Fruit fly (Drosophila melanogaster) whole organism, prepupa: ENCODE measurements around the gene Ir7g.

Experiments used
- CG10669 ChIP-seq: fragments of 200-800 bp; sonication (Bioruptor generic); optimal IDR thresholded peaks from 3 replicates; lab custom pipeline; 2018; ENCODE audit warnings: missing biosample characterization, mild to moderate bottlenecking, missing genetic modification characterization, moderate library complexity
- CG11762 ChIP-seq: fragments of 200-800 bp; sonication (Bioruptor generic); optimal IDR thresholded peaks from 3 replicates; lab custom pipeline; 2016; ENCODE audit warnings: missing biosample characterization, missing genetic modification characterization; ENCODE audit not compliant: insufficient read depth
- CG15336 ChIP-seq: fragments of 200-800 bp; sonication (Bioruptor generic); IDR thresholded peaks from 2 replicates; pipeline ENCODE4 v1.3.6; 2022; ENCODE audit warnings: missing biosample characterization, missing genetic modification characterization
- CG16779 ChIP-seq: fragments of 200-800 bp; sonication (Bioruptor generic); optimal IDR thresholded peaks from 3 replicates; lab custom pipeline; 2017; ENCODE audit warnings: missing biosample characterization, mild to moderate bottlenecking, missing genetic modification characterization
- CG31627 ChIP-seq: fragments of 200-800 bp; sonication (Bioruptor generic); optimal IDR thresholded peaks from 3 replicates; lab custom pipeline; 2016; ENCODE audit warnings: missing biosample characterization, missing genetic modification characterization
- CG32006 ChIP-seq: fragments of 200-800 bp; sonication (Bioruptor generic); optimal IDR thresholded peaks from 3 replicates; lab custom pipeline; 2017; ENCODE audit warnings: missing biosample characterization, mild to moderate bottlenecking, missing genetic modification characterization
- CG34406 ChIP-seq: fragments of 200-800 bp; sonication (Bioruptor generic); optimal IDR thresholded peaks from 3 replicates; lab custom pipeline; 2016; ENCODE audit warnings: missing biosample characterization, missing genetic modification characterization
- CG3919 ChIP-seq: fragments of 200-800 bp; sonication (Bioruptor generic); optimal IDR thresholded peaks from 3 replicates; lab custom pipeline; 2016; ENCODE audit warnings: missing biosample characterization, missing genetic modification characterization
- CG4318 ChIP-seq: fragments of 200-800 bp; sonication (Bioruptor generic); optimal IDR thresholded peaks from 3 replicates; lab custom pipeline; 2017; ENCODE audit warnings: missing biosample characterization, mild to moderate bottlenecking, missing genetic modification characterization
- CG6276 ChIP-seq: fragments of 200-800 bp; sonication (Bioruptor generic); optimal IDR thresholded peaks from 2 replicates; lab custom pipeline; 2017; ENCODE audit warnings: missing biosample characterization, mild to moderate bottlenecking, missing genetic modification characterization
- CG6854 ChIP-seq: fragments of 200-800 bp; sonication (Bioruptor generic); optimal IDR thresholded peaks from 2 replicates; lab custom pipeline; 2017; ENCODE audit warnings: missing biosample characterization, mild to moderate bottlenecking, missing genetic modification characterization
- CG8119 ChIP-seq: fragments of 200-800 bp; sonication (Bioruptor generic); IDR thresholded peaks from 3 replicates; pipeline ENCODE4 v1.3.6; 2022; ENCODE audit warnings: missing biosample characterization, missing genetic modification characterization
- CG8319 ChIP-seq: fragments of 200-800 bp; sonication (Bioruptor generic); optimal IDR thresholded peaks from 3 replicates; lab custom pipeline; 2016; ENCODE audit warnings: missing biosample characterization, missing genetic modification characterization
- CG9139 ChIP-seq: fragments of 200-800 bp; sonication (Bioruptor generic); optimal IDR thresholded peaks from 3 replicates; lab custom pipeline; 2017; ENCODE audit warnings: missing biosample characterization, mild to moderate bottlenecking, missing genetic modification characterization
- Eip75B ChIP-seq: fragments of 200-800 bp; sonication (Bioruptor generic); optimal IDR thresholded peaks from 3 replicates; lab custom pipeline; 2016; ENCODE audit warnings: missing biosample characterization, missing genetic modification characterization
- Eip78C ChIP-seq: fragments of 200-800 bp; sonication (Bioruptor generic); peaks from one replicate; lab custom pipeline; 2016; ENCODE audit warnings: missing biosample characterization, missing genetic modification characterization
- Eip93F ChIP-seq: fragments of 200-800 bp; sonication (Bioruptor generic); optimal IDR thresholded peaks from 2 replicates; lab custom pipeline; 2016; ENCODE audit warnings: missing biosample characterization, mild to moderate bottlenecking, missing genetic modification characterization
- Ets21C ChIP-seq: fragments of 200-800 bp; sonication (Bioruptor generic); optimal IDR thresholded peaks from 3 replicates; lab custom pipeline; 2016; ENCODE audit warnings: missing biosample characterization, missing genetic modification characterization
- Gug ChIP-seq: fragments of 200-800 bp; sonication (Bioruptor generic); IDR thresholded peaks from 2 replicates; pipeline ENCODE4 v1.3.6; 2022; ENCODE audit warnings: missing biosample characterization, missing genetic modification characterization
- Hr38 ChIP-seq: sonication (Bioruptor generic); optimal IDR thresholded peaks from 2 replicates; lab custom pipeline; 2016; ENCODE audit warnings: missing biosample characterization, missing genetic modification characterization
- Hr39 ChIP-seq: fragments of 200-800 bp; sonication (Bioruptor generic); optimal IDR thresholded peaks from 2 replicates; lab custom pipeline; 2016; ENCODE audit warnings: missing biosample characterization, missing genetic modification characterization
- Hr4 ChIP-seq: fragments of 200-800 bp; sonication (Bioruptor generic); optimal IDR thresholded peaks from 3 replicates; lab custom pipeline; 2016; ENCODE audit warnings: missing biosample characterization, missing genetic modification characterization
- Lpt ChIP-seq: fragments of 200-800 bp; sonication (Bioruptor generic); optimal IDR thresholded peaks from 3 replicates; lab custom pipeline; 2016; ENCODE audit warnings: missing biosample characterization, missing genetic modification characterization
- Met ChIP-seq: fragments of 200-800 bp; sonication (Bioruptor generic); optimal IDR thresholded peaks from 3 replicates; lab custom pipeline; 2016; ENCODE audit warnings: missing biosample characterization, missing genetic modification characterization
- Sox102F ChIP-seq: fragments of 200-800 bp; sonication (Bioruptor generic); optimal IDR thresholded peaks from 2 replicates; lab custom pipeline; 2016; ENCODE audit warnings: missing biosample characterization, mild to moderate bottlenecking, missing genetic modification characterization
- Sox14 ChIP-seq: fragments of 200-800 bp; sonication (Bioruptor generic); optimal IDR thresholded peaks from 3 replicates; lab custom pipeline; 2016; ENCODE audit warnings: missing biosample characterization, missing genetic modification characterization
- Sox15 ChIP-seq: fragments of 200-800 bp; sonication (Bioruptor generic); optimal IDR thresholded peaks from 3 replicates; lab custom pipeline; 2016; ENCODE audit warnings: missing biosample characterization, missing genetic modification characterization
- achi ChIP-seq: fragments of 200-800 bp; sonication (Bioruptor generic); optimal IDR thresholded peaks from 3 replicates; lab custom pipeline; 2016; ENCODE audit warnings: missing biosample characterization, missing genetic modification characterization
- dac ChIP-seq: fragments of 200-800 bp; sonication (Bioruptor generic); optimal IDR thresholded peaks from 2 replicates; lab custom pipeline; 2017; ENCODE audit warnings: missing biosample characterization, mild to moderate bottlenecking, missing genetic modification characterization
- eg ChIP-seq: fragments of 200-800 bp; sonication (Bioruptor generic); IDR thresholded peaks from 3 replicates; pipeline ENCODE4 v1.3.6; 2022; ENCODE audit warnings: missing biosample characterization, missing genetic modification characterization
- esn ChIP-seq: fragments of 200-800 bp; sonication (Bioruptor generic); optimal IDR thresholded peaks from 2 replicates; lab custom pipeline; 2016; ENCODE audit warnings: missing biosample characterization, mild to moderate bottlenecking, missing genetic modification characterization, moderate library complexity
- fd59A ChIP-seq: fragments of 200-800 bp; sonication (Bioruptor generic); optimal IDR thresholded peaks from 2 replicates; lab custom pipeline; 2017; ENCODE audit warnings: missing biosample characterization, mild to moderate bottlenecking, missing genetic modification characterization, missing genetic modification reagents
- pdm3 ChIP-seq: fragments of 200-800 bp; sonication (Bioruptor generic); optimal IDR thresholded peaks from 3 replicates; lab custom pipeline; 2016; ENCODE audit warnings: missing biosample characterization, missing genetic modification characterization
- salr ChIP-seq, 2 experiments: fragments of 200-800 bp; sonication (Bioruptor generic); optimal IDR thresholded peaks; 3 replicates each; lab custom pipeline; 2016 to 2018; ENCODE audit warnings: missing biosample characterization in 2 of 2, missing genetic modification characterization in 2 of 2, mild to moderate bottlenecking in 1 of 2
- spab ChIP-seq: fragments of 200-800 bp; sonication (Bioruptor generic); optimal IDR thresholded peaks from 2 replicates; lab custom pipeline; 2017; ENCODE audit warnings: missing biosample characterization, mild to moderate bottlenecking, missing genetic modification characterization, missing genetic modification reagents
- ss ChIP-seq, 2 experiments: fragments of 200-800 bp; sonication (Bioruptor generic); optimal IDR thresholded peaks; 2 replicates in 1 of 2; 3 replicates in 1 of 2; lab custom pipeline; 2017 to 2018; ENCODE audit warnings: mild to moderate bottlenecking in 2 of 2, missing biosample characterization in 2 of 2, missing genetic modification characterization in 2 of 2, moderate library complexity in 1 of 2
- svp ChIP-seq: fragments of 200-800 bp; sonication (Bioruptor generic); peaks from one replicate; lab custom pipeline; 2016; ENCODE audit warnings: missing biosample characterization, missing genetic modification characterization
- topi ChIP-seq: fragments of 200-800 bp; sonication (Bioruptor generic); optimal IDR thresholded peaks from 3 replicates; lab custom pipeline; 2016; ENCODE audit warnings: missing biosample characterization, missing genetic modification characterization
- vri ChIP-seq: fragments of 200-800 bp; sonication (Bioruptor generic); optimal IDR thresholded peaks from 3 replicates; lab custom pipeline; 2016; ENCODE audit warnings: missing biosample characterization, mild to moderate bottlenecking, missing genetic modification characterization

Ir7g gene

DNA sequence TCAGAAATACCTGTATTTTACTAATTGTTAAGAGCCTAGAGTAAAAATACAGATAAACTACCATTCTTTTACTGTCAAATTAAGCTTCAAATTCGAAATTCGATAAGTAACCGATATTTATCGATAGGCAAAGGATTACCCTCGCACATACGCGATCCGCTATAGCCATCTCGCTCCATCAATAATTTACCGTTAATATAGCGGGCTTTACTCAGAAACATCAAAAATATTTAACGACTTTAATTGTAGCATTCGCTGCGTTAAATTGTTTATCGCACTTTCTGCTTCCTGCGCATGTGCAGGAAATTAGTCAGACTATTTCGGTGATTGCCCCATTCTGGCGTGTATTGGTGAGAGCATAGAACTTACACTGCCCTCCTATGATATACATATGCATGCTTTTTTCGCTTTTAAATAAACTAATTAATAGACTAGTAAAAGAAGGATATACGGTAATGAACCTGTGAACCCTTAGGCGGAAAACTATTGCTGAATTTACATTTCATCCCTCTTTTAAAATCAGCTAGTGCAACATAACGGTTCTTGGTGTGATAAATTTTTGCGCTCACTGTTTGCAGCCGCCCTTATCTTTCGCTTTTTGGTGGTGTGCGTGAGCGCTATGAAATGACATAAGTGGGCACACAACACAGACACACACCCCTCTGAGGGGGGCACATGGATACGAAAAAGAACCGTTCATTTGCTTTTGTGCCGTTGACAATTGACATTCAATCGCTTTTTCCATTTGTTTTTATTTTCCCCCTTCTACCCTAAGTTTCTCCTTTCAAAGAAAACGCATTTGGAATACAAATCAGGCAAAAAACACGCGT, 24.0 kb downstream of the Ir7g start, which contains the start of the genes dpr14 and spidey (continued):
- TF ChIP-seq Hr4 (GFP tag; lab: Kevin White, UChicago): peak; percentile 81
- peak; percentile 17 for TF ChIP-seq Eip93F
- peak; percentile 83 for TF ChIP-seq Sox102F (GFP tag; lab: Kevin White, UChicago)
- TF ChIP-seq Sox14 (GFP tag; lab: Kevin White, UChicago): peak; percentile 84
- TF ChIP-seq Met: peak; percentile 88
- peak; percentile 86 for TF ChIP-seq pdm3
- peak; percentile 70 for TF ChIP-seq Ets21C (GFP tag; lab: Kevin White, UChicago)
- peak; percentile 54 for TF ChIP-seq CG16779
- TF ChIP-seq CG8319 (GFP tag; lab: Kevin White, UChicago): peak; percentile 53
- peak; percentile 76 for TF ChIP-seq CG11762 (GFP tag; lab: Kevin White, UChicago)
- peak; percentile 81 for TF ChIP-seq CG6276 (GFP tag; lab: Kevin White, UChicago)
- peak; percentile 85 for TF ChIP-seq CG15336 (GFP tag; lab: Robert Waterston, UW)
- peak; percentile 90 for TF ChIP-seq svp
- peak; percentile 60 for TF ChIP-seq CG9139 (GFP tag; lab: Kevin White, UChicago)
- TF ChIP-seq CG6854 (GFP tag; lab: Kevin White, UChicago): peak; percentile 63
- TF ChIP-seq Lpt: peak; percentile 79
- peak; percentile 61 for TF ChIP-seq CG4318 (GFP tag; lab: Kevin White, UChicago)
- peak; percentile 84 for TF ChIP-seq CG31627 (GFP tag; lab: Kevin White, UChicago)
- TF ChIP-seq achi: peak; percentile 75
- peak; percentile 76 for TF ChIP-seq dac (GFP tag; lab: Kevin White, UChicago)
- TF ChIP-seq CG10669 (GFP tag; lab: Kevin White, UChicago): peak; percentile 75
- TF ChIP-seq ss (GFP tag; optimal IDR thresholded peaks at IDR 0.05; lab: Kevin White, UChicago): peak; percentile 60 to 83
- TF ChIP-seq Hr39 (GFP tag; lab: Kevin White, UChicago): peak; percentile 79
- peak; percentile 83 for TF ChIP-seq topi (GFP tag; lab: Kevin White, UChicago)
- peak; percentile 73 for TF ChIP-seq CG34406 (GFP tag; lab: Kevin White, UChicago)
- peak; percentile 99 for TF ChIP-seq vri (GFP tag; lab: Kevin White, UChicago)
- TF ChIP-seq Hr38: no peak

DNA sequence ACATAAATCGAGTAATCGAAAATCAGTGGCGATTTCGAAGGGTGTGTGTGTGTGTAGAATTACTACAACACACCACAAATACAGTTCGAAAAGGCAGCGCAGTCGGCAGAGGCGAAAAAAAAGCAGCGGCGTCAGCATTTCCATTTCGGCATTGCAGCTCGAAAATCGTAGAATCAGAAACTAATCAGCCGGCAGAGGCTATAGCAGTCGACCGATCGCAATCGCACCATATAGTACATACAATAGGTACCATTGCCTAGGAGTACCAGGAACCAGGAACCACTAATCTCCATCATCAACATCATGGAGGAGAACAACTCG, 24.6 kb downstream of the Ir7g start:
- TF ChIP-seq vri (GFP tag; lab: Kevin White, UChicago): peak; percentile 88
- TF ChIP-seq CG32006 (GFP tag; lab: Kevin White, UChicago): no peak

DNA sequence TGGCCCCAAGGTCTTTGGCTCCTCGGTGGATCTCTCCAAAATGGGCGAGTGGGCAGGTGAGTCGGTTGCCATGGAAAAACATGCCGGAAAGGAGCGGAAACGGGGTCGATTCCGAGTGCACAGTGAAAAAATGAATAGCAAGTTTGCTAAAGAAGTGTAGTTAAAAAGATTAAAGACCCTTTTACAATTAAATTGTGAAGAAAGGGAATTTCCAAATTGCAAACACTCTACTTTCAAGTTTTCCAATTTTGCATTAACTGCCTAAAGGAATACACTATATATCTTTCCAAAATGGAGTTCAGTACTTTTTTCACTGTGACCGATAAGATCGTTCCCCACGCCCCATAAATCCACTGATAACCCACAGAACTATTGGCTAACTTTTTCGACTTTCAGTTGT, 25.0 kb downstream of the Ir7g start:
- peak; percentile 23 for TF ChIP-seq Eip78C (GFP tag; lab: Kevin White, UChicago)
- no peak for TF ChIP-seq Sox15 (GFP tag; lab: Kevin White, UChicago)

DNA sequence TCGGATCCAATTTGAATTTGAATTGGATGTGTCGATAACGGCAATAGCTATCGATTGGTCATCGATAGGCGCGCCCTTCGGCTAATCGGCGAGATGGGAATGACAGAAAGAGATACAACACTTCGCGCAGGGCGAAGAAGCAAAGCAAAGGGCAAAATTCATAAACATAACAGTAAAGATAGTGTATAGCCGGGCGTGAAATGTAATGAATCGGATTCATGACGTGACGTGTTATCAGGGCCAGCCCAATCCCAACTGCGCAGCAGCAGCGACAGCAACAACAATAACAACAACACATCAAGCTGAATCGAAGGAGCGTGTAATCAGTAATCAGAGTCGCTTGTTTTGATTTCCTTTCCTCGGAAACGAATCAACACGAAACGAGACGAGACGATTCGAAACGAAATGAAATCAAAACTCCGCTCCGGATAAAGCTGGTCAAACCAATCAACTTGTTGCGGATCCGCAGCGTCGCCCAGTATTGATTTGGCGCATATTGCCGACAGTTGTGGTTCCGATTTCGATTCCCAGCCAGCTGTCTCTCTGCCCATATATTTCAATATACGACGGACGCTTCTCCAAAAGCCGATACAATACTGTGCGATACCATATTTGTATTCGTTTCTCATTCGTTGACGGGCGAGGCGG, 27.6 kb downstream of the Ir7g start, which contains the start of gene snz:
Gene snz, plus strand, starts transcription at position 107 of the 648 bp plus-strand sequence.
- TF ChIP-seq achi: peak; percentile 28
- TF ChIP-seq svp: peak; percentile 61
- TF ChIP-seq CG9139 (GFP tag; lab: Kevin White, UChicago): peak; percentile 20
- no peak for TF ChIP-seq spab (GFP tag; lab: Kevin White, UChicago)
- TF ChIP-seq Hr4 (GFP tag; lab: Kevin White, UChicago): no peak
- no peak for TF ChIP-seq Eip75B (GFP tag; lab: Kevin White, UChicago)
- no peak for TF ChIP-seq CG8119 (GFP tag; lab: Robert Waterston, UW)
- TF ChIP-seq pdm3: no peak
- TF ChIP-seq fd59A: no peak
- TF ChIP-seq Gug (GFP tag; lab: Robert Waterston, UW): no peak
- TF ChIP-seq Lpt: no peak
- TF ChIP-seq topi (GFP tag; lab: Kevin White, UChicago): no peak
- TF ChIP-seq CG3919: no peak
- TF ChIP-seq esn (GFP tag; lab: Kevin White, UChicago): peak; percentile 10
- no peak for TF ChIP-seq salr (GFP tag; optimal IDR thresholded peaks at IDR 0.05; lab: Kevin White, UChicago)
- TF ChIP-seq Sox102F (GFP tag; lab: Kevin White, UChicago): no peak
- peak in 1 of 2 experiments; percentile 17 for TF ChIP-seq ss (GFP tag; optimal IDR thresholded peaks at IDR 0.05; lab: Kevin White, UChicago)
- TF ChIP-seq vri (GFP tag; lab: Kevin White, UChicago): peak; percentile 0
- TF ChIP-seq Eip78C (GFP tag; lab: Kevin White, UChicago): peak; percentile 30
- TF ChIP-seq eg: no peak
- no peak for TF ChIP-seq CG4318 (GFP tag; lab: Kevin White, UChicago)
